Fruit fly (Drosophila melanogaster) whole organism, embryonic: Measurements from ENCODE around the gene Best4.
A peak's percentile ranks its signal among the peaks of the same experiment; 100 is the strongest.

Source experiments
- Atf3 ChIP-seq: fragments of 200-800 bp; sonication (Bioruptor generic); optimal IDR thresholded peaks from 3 replicates; lab custom pipeline; 2016; ENCODE audit warnings: missing biosample characterization, missing genetic modification characterization
- CG10979 ChIP-seq: fragments of 200-800 bp; sonication (Bioruptor generic); optimal IDR thresholded peaks from 2 replicates; lab custom pipeline; 2018; ENCODE audit warnings: missing biosample characterization, mild to moderate bottlenecking, missing genetic modification characterization, moderate library complexity
- CG11456 ChIP-seq: fragments of 200-800 bp; sonication (Bioruptor generic); IDR thresholded peaks from 3 replicates; pipeline ENCODE4 v1.3.6; 2022; ENCODE audit warnings: missing biosample characterization, missing genetic modification characterization
- CG12236 ChIP-seq: fragments of 200-800 bp; sonication (Bioruptor generic); optimal IDR thresholded peaks from 2 replicates; lab custom pipeline; 2016; ENCODE audit warnings: missing biosample characterization, missing genetic modification characterization
- CG12391 ChIP-seq: fragments of 200-800 bp; sonication (Bioruptor generic); optimal IDR thresholded peaks from 3 replicates; lab custom pipeline; 2018; ENCODE audit warnings: missing biosample characterization, mild to moderate bottlenecking, missing genetic modification characterization, moderate library complexity
- CG18262 ChIP-seq: fragments of 200-800 bp; optimal IDR thresholded peaks from 3 replicates; lab custom pipeline; 2019; ENCODE audit warnings: missing biosample characterization, mild to moderate bottlenecking, missing genetic modification characterization, moderate library complexity
- CG2678 ChIP-seq: fragments of 200-800 bp; sonication (Bioruptor generic); optimal IDR thresholded peaks from 3 replicates; lab custom pipeline; 2019; ENCODE audit warnings: missing biosample characterization, mild to moderate bottlenecking, missing genetic modification characterization, moderate library complexity
- CG30403 ChIP-seq: fragments of 200-800 bp; sonication (Bioruptor generic); optimal IDR thresholded peaks from 3 replicates; lab custom pipeline; 2016; ENCODE audit warnings: missing biosample characterization, missing genetic modification characterization
- CG30431 ChIP-seq: fragments of 200-800 bp; sonication (Bioruptor generic); optimal IDR thresholded peaks from 2 replicates; lab custom pipeline; 2017; ENCODE audit warnings: missing biosample characterization, missing genetic modification characterization
- CG32767 ChIP-seq: fragments of 200-800 bp; sonication (Bioruptor generic); IDR thresholded peaks from 2 replicates; pipeline ENCODE4 v1.3.6; 2022; ENCODE audit warnings: missing biosample characterization, missing genetic modification characterization
- CG4282 ChIP-seq: fragments of 200-800 bp; sonication (Bioruptor generic); optimal IDR thresholded peaks from 2 replicates; lab custom pipeline; 2016; ENCODE audit warnings: missing biosample characterization, missing genetic modification characterization
- CG43689 ChIP-seq: fragments of 200-800 bp; sonication (Bioruptor generic); IDR thresholded peaks from 2 replicates; pipeline ENCODE4 v1.3.6; 2022; ENCODE audit warnings: missing biosample characterization, missing genetic modification characterization
- CG6813 ChIP-seq: fragments of 200-800 bp; sonication (Bioruptor generic); optimal IDR thresholded peaks from 2 replicates; lab custom pipeline; 2017; ENCODE audit warnings: missing biosample characterization, missing genetic modification characterization, mild to moderate bottlenecking, moderate library complexity, missing genetic modification reagents
- CG6854 ChIP-seq: fragments of 200-800 bp; sonication (Bioruptor generic); optimal IDR thresholded peaks from 3 replicates; lab custom pipeline; 2017; ENCODE audit warnings: missing biosample characterization, mild to moderate bottlenecking, missing genetic modification characterization
- CG7556 ChIP-seq: fragments of 200-800 bp; sonication (Bioruptor generic); optimal IDR thresholded peaks from 2 replicates; lab custom pipeline; 2017; ENCODE audit warnings: missing biosample characterization, mild to moderate bottlenecking, missing genetic modification characterization
- CG7786 ChIP-seq: fragments of 200-800 bp; sonication (Bioruptor generic); optimal IDR thresholded peaks from 2 replicates; lab custom pipeline; 2016; ENCODE audit warnings: missing biosample characterization, missing genetic modification characterization
- CG7839 ChIP-seq: fragments of 200-800 bp; sonication (Bioruptor generic); optimal IDR thresholded peaks from 3 replicates; lab custom pipeline; 2018; ENCODE audit warnings: missing biosample characterization, mild to moderate bottlenecking, missing genetic modification characterization, moderate library complexity
- CG8290 ChIP-seq, 3 experiments: fragments of 200-800 bp; sonication (Bioruptor generic); optimal IDR thresholded peaks; 2 replicates each; lab custom pipeline; 2016 to 2019; ENCODE audit warnings: missing biosample characterization in 3 of 3, missing genetic modification characterization in 3 of 3, mild to moderate bottlenecking in 2 of 3, moderate library complexity in 1 of 3
- CG8924 ChIP-seq: fragments of 200-800 bp; optimal IDR thresholded peaks from 3 replicates; lab custom pipeline; 2019; ENCODE audit warnings: missing biosample characterization, mild to moderate bottlenecking, missing genetic modification characterization, moderate library complexity
- CG9437 ChIP-seq: fragments of 200-800 bp; sonication (Bioruptor generic); optimal IDR thresholded peaks from 2 replicates; lab custom pipeline; 2018; ENCODE audit warnings: missing biosample characterization, mild to moderate bottlenecking, missing genetic modification characterization
- CG9727 ChIP-seq: fragments of 200-800 bp; sonication (Bioruptor generic); optimal IDR thresholded peaks from 3 replicates; lab custom pipeline; 2017; ENCODE audit warnings: missing biosample characterization, mild to moderate bottlenecking, missing genetic modification characterization
- CTCF ChIP-seq: fragments of 200-800 bp; sonication (Bioruptor generic); optimal IDR thresholded peaks from 2 replicates; lab custom pipeline; 2017; ENCODE audit warnings: missing biosample characterization, mild to moderate bottlenecking, missing genetic modification characterization, moderate library complexity
- Gsc ChIP-seq: fragments of 200-800 bp; sonication (Bioruptor generic); IDR thresholded peaks from 2 replicates; pipeline ENCODE4 v1.3.6; 2022; ENCODE audit warnings: missing biosample characterization, missing genetic modification characterization
- Med ChIP-seq: fragments of 200-800 bp; sonication (Bioruptor generic); peaks from one replicate; lab custom pipeline; 2016; ENCODE audit warnings: missing biosample characterization, missing genetic modification characterization, mild to moderate bottlenecking, inconsistent platforms, moderate library complexity
- NFAT ChIP-seq: fragments of 200-800 bp; sonication (Bioruptor generic); IDR thresholded peaks from 2 replicates; pipeline ENCODE4 v1.3.6; 2022; ENCODE audit warnings: missing biosample characterization, missing genetic modification characterization
- Nf-YA ChIP-seq: fragments of 200-800 bp; sonication (Bioruptor generic); IDR thresholded peaks from 2 replicates; pipeline ENCODE4 v1.3.6; 2022; ENCODE audit warnings: missing biosample characterization, missing genetic modification characterization
- Nf-YB ChIP-seq: fragments of 200-800 bp; sonication (Bioruptor generic); optimal IDR thresholded peaks from 3 replicates; lab custom pipeline; 2019; ENCODE audit warnings: missing biosample characterization, mild to moderate bottlenecking, missing genetic modification characterization, moderate library complexity
- Oaz ChIP-seq: fragments of 200-800 bp; sonication (Bioruptor generic); IDR thresholded peaks from 2 replicates; pipeline ENCODE4 v1.3.6; 2022; ENCODE audit warnings: missing biosample characterization, missing genetic modification characterization
- Opbp ChIP-seq: fragments of 200-800 bp; sonication (Bioruptor generic); IDR thresholded peaks from 3 replicates; pipeline ENCODE4 v1.3.6; 2022; ENCODE audit warnings: missing biosample characterization, missing genetic modification characterization; ENCODE audit not compliant: partially characterized antibody
- Stat92E ChIP-seq, 3 experiments: fragments of >200 bp in 2 of 3; fragments of 200-800 bp in 1 of 3; sonication (Bioruptor generic) in 1 of 3; optimal IDR thresholded peaks; 2 replicates each; lab custom pipeline; 2017 to 2019; ENCODE audit warnings: missing biosample characterization in 3 of 3, missing genetic modification characterization in 3 of 3, mild to moderate bottlenecking in 1 of 3, moderate library complexity in 1 of 3
- Xrp1 ChIP-seq: fragments of 200-800 bp; sonication (Bioruptor generic); IDR thresholded peaks from 2 replicates; pipeline ENCODE4 v1.3.6; 2022; ENCODE audit warnings: missing biosample characterization, missing genetic modification characterization
- ara ChIP-seq: fragments of 200-800 bp; sonication (Bioruptor generic); IDR thresholded peaks from 2 replicates; pipeline ENCODE4 v1.3.6; 2022; ENCODE audit warnings: missing biosample characterization, missing genetic modification characterization
- bigmax ChIP-seq: fragments of 200-800 bp; sonication (Bioruptor generic); optimal IDR thresholded peaks from 2 replicates; lab custom pipeline; 2018; ENCODE audit warnings: missing biosample characterization, mild to moderate bottlenecking, missing genetic modification characterization
- dmrt11E ChIP-seq: fragments of 200-800 bp; sonication (Bioruptor generic); optimal IDR thresholded peaks from 3 replicates; lab custom pipeline; 2018; ENCODE audit warnings: missing biosample characterization, mild to moderate bottlenecking, missing genetic modification characterization, moderate library complexity
- ftz-f1 ChIP-seq: fragments of 200-800 bp; sonication (Bioruptor generic); optimal IDR thresholded peaks from 2 replicates; lab custom pipeline; 2016; ENCODE audit warnings: missing biosample characterization, missing genetic modification characterization
- gem ChIP-seq: fragments of 200-800 bp; sonication (Bioruptor generic); optimal IDR thresholded peaks from 2 replicates; lab custom pipeline; 2019; ENCODE audit warnings: missing biosample characterization, mild to moderate bottlenecking, missing genetic modification characterization, moderate library complexity
- gro ChIP-seq: fragments of 200-800 bp; sonication (Bioruptor generic); optimal IDR thresholded peaks from 2 replicates; lab custom pipeline; 2016; ENCODE audit warnings: missing biosample characterization, missing genetic modification characterization
- lola ChIP-seq, 3 experiments: fragments of >200 bp in 2 of 3; fragments of 200-800 bp in 1 of 3; sonication (Bioruptor generic) in 1 of 3; optimal IDR thresholded peaks; 2 replicates each; lab custom pipeline; 2017 to 2019; ENCODE audit warnings: missing biosample characterization in 3 of 3, missing genetic modification characterization in 3 of 3, mild to moderate bottlenecking in 1 of 3, moderate library complexity in 1 of 3
- nmo ChIP-seq: fragments of 200-800 bp; sonication (Bioruptor generic); optimal IDR thresholded peaks from 2 replicates; lab custom pipeline; 2018; ENCODE audit warnings: missing biosample characterization, mild to moderate bottlenecking, missing genetic modification characterization, moderate library complexity
- otp ChIP-seq: fragments of 200-800 bp; sonication (Bioruptor generic); IDR thresholded peaks from 3 replicates; pipeline ENCODE4, ENCODE4 v1.3.6; 2022; ENCODE audit warnings: missing biosample characterization, missing genetic modification characterization
- peb ChIP-seq: fragments of 200-800 bp; sonication (Bioruptor generic); IDR thresholded peaks from 2 replicates; pipeline ENCODE4 v1.3.6; 2022; ENCODE audit warnings: missing biosample characterization, missing genetic modification characterization
- psq ChIP-seq: fragments of 200-800 bp; sonication (Bioruptor generic); optimal IDR thresholded peaks from 2 replicates; lab custom pipeline; 2017; ENCODE audit warnings: missing biosample characterization, missing genetic modification characterization
- row ChIP-seq: fragments of 200-800 bp; sonication (Bioruptor generic); IDR thresholded peaks from 3 replicates; pipeline ENCODE4 v1.3.6; 2022; ENCODE audit warnings: missing biosample characterization, missing genetic modification characterization
- sens ChIP-seq: fragments of 200-800 bp; sonication (Bioruptor generic); peaks from one replicate; lab custom pipeline; 2016; ENCODE audit warnings: missing biosample characterization, missing genetic modification characterization
- so ChIP-seq: fragments of 200-800 bp; sonication (Bioruptor generic); IDR thresholded peaks from 3 replicates; pipeline ENCODE4 v1.3.6; 2022; ENCODE audit warnings: missing biosample characterization, missing genetic modification characterization
- sug ChIP-seq: fragments of 200-800 bp; optimal IDR thresholded peaks from 2 replicates; lab custom pipeline; 2019; ENCODE audit warnings: missing biosample characterization, mild to moderate bottlenecking, missing genetic modification characterization, moderate library complexity

Best4 gene

DNA sequence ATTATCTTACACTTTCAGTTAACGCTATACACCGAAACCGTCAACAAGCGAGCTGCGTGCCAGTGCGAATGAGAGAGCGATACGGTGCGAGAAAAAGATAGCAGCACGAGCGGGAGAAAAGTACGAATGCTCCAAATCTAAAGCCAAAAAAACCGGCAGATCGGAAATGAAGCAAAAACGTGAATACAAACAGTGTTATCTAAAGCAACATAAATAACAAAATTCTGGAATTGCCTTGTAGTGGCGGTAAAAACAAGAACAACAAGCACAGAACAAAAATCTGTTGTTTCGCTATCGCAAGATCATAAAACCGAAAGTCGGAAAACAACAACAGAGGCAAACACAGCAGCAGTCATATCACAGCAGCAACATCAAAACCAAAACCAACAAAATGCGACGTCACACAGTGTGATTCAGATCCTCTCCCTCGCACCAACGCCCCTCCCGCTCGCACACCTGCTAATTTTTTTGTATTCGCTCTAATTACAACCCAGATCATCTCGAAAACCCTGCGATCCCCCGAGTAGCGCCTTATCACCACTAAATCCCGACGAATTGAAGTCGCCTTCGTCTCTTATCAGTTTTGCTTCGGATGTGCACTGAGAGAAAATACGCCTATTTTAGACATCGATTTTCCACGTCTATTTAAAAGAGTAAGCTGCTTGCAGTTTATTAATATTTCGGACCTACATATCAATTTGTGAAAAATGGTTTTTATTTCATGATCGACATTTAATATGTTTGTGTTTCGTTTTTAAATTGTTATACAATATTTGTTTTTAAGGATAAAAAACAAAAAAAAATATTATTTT is 5.7 kb downstream of the Best4 start, which contains the start of gene CG7255 (continued):
- TF ChIP-seq CG18262 (tag; lab: Kevin White, UChicago), result no peak
- no peak for TF ChIP-seq CTCF (GFP tag; lab: Kevin White, UChicago)
- no peak for TF ChIP-seq CG7839 (tag; lab: Kevin White, UChicago)
- TF ChIP-seq CG4282 (GFP tag; lab: Kevin White, UChicago), result no peak
- TF ChIP-seq bigmax (GFP tag; lab: Kevin White, UChicago), result no peak
- TF ChIP-seq Gsc (GFP tag; lab: Robert Waterston, UW), result no peak
- no peak for TF ChIP-seq CG12236 (GFP tag; lab: Kevin White, UChicago)
- TF ChIP-seq otp (GFP tag; lab: Robert Waterston, UW), result no peak
- TF ChIP-seq Atf3, result no peak
- no peak for TF ChIP-seq ftz-f1 (GFP tag; lab: Kevin White, UChicago)

DNA sequence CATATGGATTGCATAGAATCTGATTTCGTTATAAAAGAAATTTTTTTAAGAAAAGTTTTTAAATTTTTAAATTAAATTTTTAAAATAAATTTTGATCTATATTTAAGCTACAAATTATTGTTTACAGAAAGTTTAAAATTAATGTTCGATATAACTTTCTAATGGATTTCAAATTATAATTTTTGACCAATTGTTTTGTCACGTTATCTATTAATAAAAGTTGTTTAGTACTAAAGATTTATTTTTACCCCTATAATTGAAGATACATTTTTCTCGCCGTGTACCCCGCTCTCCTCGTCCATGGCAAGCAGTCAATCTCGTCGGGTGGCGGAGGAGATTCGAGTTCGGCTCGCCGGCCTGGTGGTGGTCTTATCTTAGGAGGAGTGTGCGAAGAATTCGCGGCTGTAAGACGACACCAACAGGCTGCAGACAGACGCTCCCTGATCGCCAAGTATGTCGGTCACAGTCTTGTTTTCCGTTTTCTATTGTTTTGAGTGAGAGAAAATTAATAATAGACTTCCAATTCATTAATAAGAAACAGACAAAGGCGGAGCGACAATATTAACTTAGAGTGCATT is 6.4 kb downstream of the Best4 start:
- TF ChIP-seq Oaz (GFP tag; lab: Robert Waterston, UW) (no peak), ara (GFP tag; lab: Robert Waterston, UW) (0 out of 2 replicates have a peak, but pooled peaks have one; percentile 30), CG32767 (GFP tag; lab: Robert Waterston, UW) (no peak), Opbp (no peak), gem (tag; lab: Kevin White, UChicago) (peak; percentile 34), CG12391 (tag; lab: Kevin White, UChicago) (peak; percentile 12), sens (GFP tag; lab: Kevin White, UChicago) (no peak), Xrp1 (GFP tag; lab: Robert Waterston, UW) (peak; percentile 50), CG30431 (no peak), CG6854 (GFP tag; lab: Kevin White, UChicago) (no peak), row (GFP tag; lab: Robert Waterston, UW) (peak; percentile 21; the same call in 1 of the 3 replicates), peb (GFP tag; lab: Robert Waterston, UW) (no peak), Med (GFP tag; lab: Kevin White, UChicago) (peak; percentile 53), CG7556 (GFP tag; lab: Kevin White, UChicago) (peak; percentile 23), dmrt11E (tag; lab: Kevin White, UChicago) (peak; percentile 22), gro (no peak), CG9437 (peak; percentile 2), Nf-YB (no peak), CG6813 (GFP tag; lab: Kevin White, UChicago) (no peak), sug (tag; lab: Kevin White, UChicago) (peak; percentile 58), NFAT (GFP tag; lab: Robert Waterston, UW) (0 out of 2 replicates have a peak, but pooled peaks have one; percentile 17), lola (GFP tag; optimal IDR thresholded peaks at IDR 0.05; lab: Kevin White, UChicago) (peak in 1 of 3 experiments; percentile 46), psq (GFP tag; lab: Kevin White, UChicago) (no peak), CG7786 (GFP tag; lab: Kevin White, UChicago) (no peak), CG43689 (no peak), CG9727 (GFP tag; lab: Kevin White, UChicago) (peak; percentile 42), CG11456 (GFP tag; lab: Robert Waterston, UW) (0 out of 3 replicates have a peak, but pooled peaks have one; percentile 12), Nf-YA (no peak), CG30403 (peak; percentile 16), CG10979 (tag; lab: Kevin White, UChicago) (peak; percentile 37), so (peak; percentile 49; the same call in 1 of the 3 replicates), CG8290 (GFP tag; optimal IDR thresholded peaks at IDR 0.05; lab: Kevin White, UChicago) (no peak), CG8290 (tag; optimal IDR thresholded peaks at IDR 0.05; lab: Kevin White, UChicago) (peak in 1 of 2 experiments; percentile 31), CG8924 (tag; lab: Kevin White, UChicago) (peak; percentile 1), Stat92E (GFP tag; optimal IDR thresholded peaks at IDR 0.05; lab: Kevin White, UChicago) (no peak), nmo (peak; percentile 31), CG2678 (tag; lab: Kevin White, UChicago) (peak; percentile 13)
